Worm (Caenorhabditis elegans) whole organism, early embryonic: Measurements from ENCODE around the gene unc-1.
A peak's percentile ranks its signal among the peaks of the same experiment; 100 is the strongest.

Source experiments
- B0310.2 ChIP-seq: sonication (generic microtip); optimal IDR thresholded peaks from 2 replicates; lab custom pipeline; 2016; ENCODE audit warnings: mild to moderate bottlenecking, missing genetic modification characterization, missing compliant biosample characterization
- F13C5.2 ChIP-seq: sonication (generic microtip); optimal IDR thresholded peaks from 2 replicates; lab custom pipeline; 2017; ENCODE audit warnings: mild to moderate bottlenecking, missing genetic modification characterization, inconsistent platforms, missing compliant biosample characterization
- aly-1 ChIP-seq: sonication (generic microtip); optimal IDR thresholded peaks from 2 replicates; lab custom pipeline; 2016; ENCODE audit warnings: missing genetic modification characterization, missing compliant biosample characterization
- ama-1 ChIP-seq: fragments of 150-350 bp; optimal IDR thresholded peaks from 2 replicates; lab custom pipeline; 2014
- ceh-13 ChIP-seq: fragments of 200-800 bp; sonication (Bioruptor generic); optimal IDR thresholded peaks from 2 replicates; lab custom pipeline; 2018; ENCODE audit warnings: mild to moderate bottlenecking, missing genetic modification characterization, missing compliant biosample characterization
- ceh-36 ChIP-seq: sonication (generic microtip); optimal IDR thresholded peaks from 2 replicates; lab custom pipeline; 2016; ENCODE audit warnings: missing genetic modification characterization, inconsistent platforms, missing compliant biosample characterization
- ets-7 ChIP-seq: sonication (generic microtip); optimal IDR thresholded peaks from 2 replicates; lab custom pipeline; 2016; ENCODE audit warnings: missing genotype, missing genetic modification characterization, missing compliant biosample characterization
- flt-1 ChIP-seq: fragments of 200-800 bp; sonication (Bioruptor generic); IDR thresholded peaks from 2 replicates; pipeline ENCODE4 v1.3.6; 2022; ENCODE audit warnings: missing genetic modification characterization, missing compliant biosample characterization
- hmbx-1 ChIP-seq: sonication (generic microtip); optimal IDR thresholded peaks from 2 replicates; lab custom pipeline; 2016; ENCODE audit warnings: mild to moderate bottlenecking, missing genetic modification characterization, missing compliant biosample characterization
- hmg-4 ChIP-seq: fragments of 200-800 bp; sonication (Bioruptor generic); optimal IDR thresholded peaks from 2 replicates; lab custom pipeline; 2018; ENCODE audit warnings: mild to moderate bottlenecking, missing genetic modification characterization, missing compliant biosample characterization
- hnd-1 ChIP-seq: sonication (generic microtip); optimal IDR thresholded peaks from 2 replicates; lab custom pipeline; 2016; ENCODE audit warnings: missing genetic modification characterization, missing compliant biosample characterization
- pes-1 ChIP-seq: fragments of 200-800 bp; sonication (Bioruptor generic); IDR thresholded peaks from 2 replicates; pipeline ENCODE4 v1.3.6; 2022; ENCODE audit warnings: missing genetic modification reagents, missing genetic modification characterization, missing compliant biosample characterization
- scrt-1 ChIP-seq: fragments of 200-800 bp; sonication (Bioruptor generic); IDR thresholded peaks from 2 replicates; pipeline ENCODE4 v1.3.6; 2022; ENCODE audit warnings: missing genetic modification characterization, missing compliant biosample characterization
- sea-1 ChIP-seq: fragments of 200-800 bp; sonication (Bioruptor generic); conservative IDR thresholded peaks from 2 replicates; pipeline ENCODE4 v1.3.6; 2022; ENCODE audit warnings: missing genetic modification characterization, missing compliant biosample characterization
- tbx-11 ChIP-seq: fragments of 200-800 bp; sonication (Bioruptor generic); IDR thresholded peaks from 2 replicates; pipeline ENCODE4 v1.3.6; 2022; ENCODE audit warnings: missing genetic modification characterization, missing compliant biosample characterization
- tbx-37 ChIP-seq: fragments of 200-800 bp; sonication (Bioruptor generic); conservative IDR thresholded peaks from 2 replicates; pipeline ENCODE4 v1.3.6; 2022; ENCODE audit warnings: missing genetic modification reagents, missing genetic modification characterization, missing compliant biosample characterization
- tra-4 ChIP-seq: sonication (generic microtip); optimal IDR thresholded peaks from 2 replicates; lab custom pipeline; 2017; ENCODE audit warnings: missing genetic modification characterization, missing compliant biosample characterization

unc-1 gene

ce11 chrX:1094332-1094731 lies 32.1 kb upstream of the unc-1 start:
- TF ChIP-seq aly-1 (tag; lab: Kevin White, UChicago) (no peak), ceh-36 (tag; lab: Kevin White, UChicago) (no peak), ets-7 (tag; lab: Kevin White, UChicago) (no peak), hnd-1 (tag; lab: Kevin White, UChicago) (no peak), tbx-11 (GFP tag; lab: Robert Waterston, UW) (no peak), F13C5.2 (no peak), sea-1 (no peak), hmg-4 (GFP tag; lab: Kevin White, UChicago) (no peak), tra-4 (tag; lab: Kevin White, UChicago) (no peak), B0310.2 (tag; lab: Kevin White, UChicago) (no peak), flt-1 (GFP tag; lab: Robert Waterston, UW) (no peak), scrt-1 (GFP tag; lab: Robert Waterston, UW) (no peak), hmbx-1 (tag; lab: Kevin White, UChicago) (no peak), ceh-13 (no peak), ama-1 (lab: Kevin White, UChicago) (no peak), tbx-37 (GFP tag; lab: Robert Waterston, UW) (no peak), pes-1 (GFP tag; lab: Robert Waterston, UW) (no peak)

ce11 chrX:1093154-1093553 lies 30.9 kb upstream of the unc-1 start:
- no peak for TF ChIP-seq B0310.2 (tag; lab: Kevin White, UChicago)
- 0 out of 2 replicates have a peak, but pooled peaks have one; percentile 13 for TF ChIP-seq flt-1 (GFP tag; lab: Robert Waterston, UW)
- TF ChIP-seq scrt-1 (GFP tag; lab: Robert Waterston, UW), result no peak
- TF ChIP-seq ceh-36 (tag; lab: Kevin White, UChicago), result no peak
- TF ChIP-seq ceh-13, result no peak
- 0 out of 2 replicates have a peak, but pooled peaks have one; percentile 38 for TF ChIP-seq sea-1
- TF ChIP-seq tbx-37 (GFP tag; lab: Robert Waterston, UW), result no peak
- no peak for TF ChIP-seq ama-1 (lab: Kevin White, UChicago)
- TF ChIP-seq F13C5.2, result peak; percentile 91
- peak; percentile 91 for TF ChIP-seq hmg-4 (GFP tag; lab: Kevin White, UChicago)
- no peak for TF ChIP-seq tbx-11 (GFP tag; lab: Robert Waterston, UW)
- no peak for TF ChIP-seq hmbx-1 (tag; lab: Kevin White, UChicago)
- no peak for TF ChIP-seq tra-4 (tag; lab: Kevin White, UChicago)
- TF ChIP-seq ets-7 (tag; lab: Kevin White, UChicago), result no peak
- TF ChIP-seq aly-1 (tag; lab: Kevin White, UChicago), result no peak
- TF ChIP-seq pes-1 (GFP tag; lab: Robert Waterston, UW), result no peak
- peak; percentile 9 for TF ChIP-seq hnd-1 (tag; lab: Kevin White, UChicago)

ce11 chrX:1089676-1090075 lies 27.4 kb upstream of the unc-1 start:
- TF ChIP-seq ets-7 (tag; lab: Kevin White, UChicago), result no peak
- TF ChIP-seq ama-1 (lab: Kevin White, UChicago), result no peak
- no peak for TF ChIP-seq hmbx-1 (tag; lab: Kevin White, UChicago)
- no peak for TF ChIP-seq pes-1 (GFP tag; lab: Robert Waterston, UW)
- no peak for TF ChIP-seq tbx-37 (GFP tag; lab: Robert Waterston, UW)
- TF ChIP-seq sea-1, result no peak
- no peak for TF ChIP-seq F13C5.2
- TF ChIP-seq tra-4 (tag; lab: Kevin White, UChicago), result no peak

ce11 chrX:1089133-1089532 lies 26.9 kb upstream of the unc-1 start:
- TF ChIP-seq ceh-13, result no peak
- TF ChIP-seq tbx-37 (GFP tag; lab: Robert Waterston, UW), result no peak
- no peak for TF ChIP-seq B0310.2 (tag; lab: Kevin White, UChicago)
- TF ChIP-seq ets-7 (tag; lab: Kevin White, UChicago), result no peak
- no peak for TF ChIP-seq hmbx-1 (tag; lab: Kevin White, UChicago)
- TF ChIP-seq tra-4 (tag; lab: Kevin White, UChicago), result no peak
- no peak for TF ChIP-seq scrt-1 (GFP tag; lab: Robert Waterston, UW)
- no peak for TF ChIP-seq flt-1 (GFP tag; lab: Robert Waterston, UW)
- no peak for TF ChIP-seq tbx-11 (GFP tag; lab: Robert Waterston, UW)
- no peak for TF ChIP-seq hmg-4 (GFP tag; lab: Kevin White, UChicago)
- no peak for TF ChIP-seq sea-1
- TF ChIP-seq aly-1 (tag; lab: Kevin White, UChicago), result no peak
- no peak for TF ChIP-seq F13C5.2
- no peak for TF ChIP-seq ceh-36 (tag; lab: Kevin White, UChicago)
- TF ChIP-seq hnd-1 (tag; lab: Kevin White, UChicago), result no peak
- no peak for TF ChIP-seq pes-1 (GFP tag; lab: Robert Waterston, UW)
- TF ChIP-seq ama-1 (lab: Kevin White, UChicago), result no peak

ce11 chrX:1088048-1088447 lies 25.8 kb upstream of the unc-1 start, which contains the start of gene rei-2:
Gene rei-2, minus strand, starts transcription at chrX:1088148.
- TF ChIP-seq ama-1 (lab: Kevin White, UChicago) (no peak), aly-1 (tag; lab: Kevin White, UChicago) (no peak), F13C5.2 (no peak), flt-1 (GFP tag; lab: Robert Waterston, UW) (no peak), tbx-11 (GFP tag; lab: Robert Waterston, UW) (no peak), hmbx-1 (tag; lab: Kevin White, UChicago) (no peak), ets-7 (tag; lab: Kevin White, UChicago) (no peak), B0310.2 (tag; lab: Kevin White, UChicago) (no peak), scrt-1 (GFP tag; lab: Robert Waterston, UW) (no peak), tbx-37 (GFP tag; lab: Robert Waterston, UW) (no peak), tra-4 (tag; lab: Kevin White, UChicago) (no peak), sea-1 (no peak), hnd-1 (tag; lab: Kevin White, UChicago) (no peak), pes-1 (GFP tag; lab: Robert Waterston, UW) (no peak), hmg-4 (GFP tag; lab: Kevin White, UChicago) (no peak), ceh-13 (no peak), ceh-36 (tag; lab: Kevin White, UChicago) (no peak)

- TF ChIP-seq flt-1 (GFP tag; lab: Robert Waterston, UW) (no peak), hmbx-1 (tag; lab: Kevin White, UChicago) (no peak), tbx-11 (GFP tag; lab: Robert Waterston, UW) (no peak), hnd-1 (tag; lab: Kevin White, UChicago) (no peak), tbx-37 (GFP tag; lab: Robert Waterston, UW) (no peak), F13C5.2 (no peak), scrt-1 (GFP tag; lab: Robert Waterston, UW) (no peak), tra-4 (tag; lab: Kevin White, UChicago) (no peak), ets-7 (tag; lab: Kevin White, UChicago) (no peak), hmg-4 (GFP tag; lab: Kevin White, UChicago) (no peak), ama-1 (lab: Kevin White, UChicago) (no peak), ceh-36 (tag; lab: Kevin White, UChicago) (no peak), aly-1 (tag; lab: Kevin White, UChicago) (no peak), sea-1 (no peak)
Measured at ce11 chrX:1086406-1086897, 24.2 kb upstream of the unc-1 start.
